Fruit fly (Drosophila melanogaster): ENCODE measurements around the gene unc-4.

- TF ChIP-seq CG11617 (GFP tag; optimal IDR thresholded peaks at IDR 0.05), result no peak
- no peak for TF ChIP-seq toe (GFP tag; optimal IDR thresholded peaks at IDR 0.05)
- no peak for TF ChIP-seq Mnt (GFP tag; optimal IDR thresholded peaks at IDR 0.05)
- TF ChIP-seq cic (GFP tag; optimal IDR thresholded peaks at IDR 0.05), result no peak
These were observed 12.5 kb downstream of the unc-4 start for dm6 chrX:17780834-17781233.

All from whole organism, adult.